Fruit fly (Drosophila melanogaster) whole organism, prepupa: ENCODE measurements around the gene ND-18.

Experiments
- Blimp-1 ChIP-seq: fragments of 200-800 bp; sonication (Bioruptor generic); optimal IDR thresholded peaks from 3 replicates; lab custom pipeline; 2017; ENCODE audit warnings: missing biosample characterization, missing genetic modification characterization, mild to moderate bottlenecking, moderate library complexity, missing genetic modification reagents
- CG10631 ChIP-seq: fragments of 200-800 bp; sonication (Bioruptor generic); optimal IDR thresholded peaks from 2 replicates; lab custom pipeline; 2016; ENCODE audit warnings: missing biosample characterization, missing genetic modification characterization
- CG10669 ChIP-seq: fragments of 200-800 bp; sonication (Bioruptor generic); optimal IDR thresholded peaks from 3 replicates; lab custom pipeline; 2018; ENCODE audit warnings: missing biosample characterization, mild to moderate bottlenecking, missing genetic modification characterization, moderate library complexity
- CG11902 ChIP-seq: fragments of 200-800 bp; sonication (Bioruptor generic); optimal IDR thresholded peaks from 3 replicates; lab custom pipeline; 2016; ENCODE audit warnings: missing biosample characterization, missing genetic modification characterization
- CG16779 ChIP-seq: fragments of 200-800 bp; sonication (Bioruptor generic); optimal IDR thresholded peaks from 3 replicates; lab custom pipeline; 2017; ENCODE audit warnings: missing biosample characterization, mild to moderate bottlenecking, missing genetic modification characterization
- CG9139 ChIP-seq: fragments of 200-800 bp; sonication (Bioruptor generic); optimal IDR thresholded peaks from 3 replicates; lab custom pipeline; 2017; ENCODE audit warnings: missing biosample characterization, mild to moderate bottlenecking, missing genetic modification characterization
- Hr39 ChIP-seq: fragments of 200-800 bp; sonication (Bioruptor generic); optimal IDR thresholded peaks from 2 replicates; lab custom pipeline; 2016; ENCODE audit warnings: missing biosample characterization, missing genetic modification characterization
- Hr4 ChIP-seq: fragments of 200-800 bp; sonication (Bioruptor generic); optimal IDR thresholded peaks from 3 replicates; lab custom pipeline; 2016; ENCODE audit warnings: missing biosample characterization, missing genetic modification characterization
- Sox102F ChIP-seq: fragments of 200-800 bp; sonication (Bioruptor generic); optimal IDR thresholded peaks from 2 replicates; lab custom pipeline; 2016; ENCODE audit warnings: missing biosample characterization, mild to moderate bottlenecking, missing genetic modification characterization
- Sox15 ChIP-seq: fragments of 200-800 bp; sonication (Bioruptor generic); optimal IDR thresholded peaks from 3 replicates; lab custom pipeline; 2016; ENCODE audit warnings: missing biosample characterization, missing genetic modification characterization
- dac ChIP-seq: fragments of 200-800 bp; sonication (Bioruptor generic); optimal IDR thresholded peaks from 2 replicates; lab custom pipeline; 2017; ENCODE audit warnings: missing biosample characterization, mild to moderate bottlenecking, missing genetic modification characterization
- esn ChIP-seq: fragments of 200-800 bp; sonication (Bioruptor generic); optimal IDR thresholded peaks from 2 replicates; lab custom pipeline; 2016; ENCODE audit warnings: missing biosample characterization, mild to moderate bottlenecking, missing genetic modification characterization, moderate library complexity
- net ChIP-seq: fragments of 200-800 bp; sonication (Bioruptor generic); optimal IDR thresholded peaks from 3 replicates; lab custom pipeline; 2016; ENCODE audit warnings: missing biosample characterization, missing genetic modification characterization

dm6 chrX:19535394-19535793 lies 43.2 kb downstream of the ND-18 start:
- no peak for TF ChIP-seq CG9139 (GFP tag; lab: Kevin White, UChicago)
- TF ChIP-seq net (GFP tag; lab: Kevin White, UChicago) = no peak
- no peak for TF ChIP-seq Sox15 (GFP tag; lab: Kevin White, UChicago)
- no peak for TF ChIP-seq Hr39 (GFP tag; lab: Kevin White, UChicago)
- TF ChIP-seq CG16779 (tag; lab: Kevin White, UChicago) = no peak
- no peak for TF ChIP-seq CG10631 (GFP tag; lab: Kevin White, UChicago)
- no peak for TF ChIP-seq dac (GFP tag; lab: Kevin White, UChicago)
- TF ChIP-seq esn (GFP tag; lab: Kevin White, UChicago) = no peak
- no peak for TF ChIP-seq CG11902 (GFP tag; lab: Kevin White, UChicago)
- no peak for TF ChIP-seq Blimp-1 (GFP tag; lab: Kevin White, UChicago)
- TF ChIP-seq Hr4 (GFP tag; lab: Kevin White, UChicago) = no peak
- TF ChIP-seq Sox102F (GFP tag; lab: Kevin White, UChicago) = no peak
- TF ChIP-seq CG10669 (GFP tag; lab: Kevin White, UChicago) = no peak
